Fruit fly (Drosophila melanogaster): Measurements from ENCODE around the gene CG4438.

DNA sequence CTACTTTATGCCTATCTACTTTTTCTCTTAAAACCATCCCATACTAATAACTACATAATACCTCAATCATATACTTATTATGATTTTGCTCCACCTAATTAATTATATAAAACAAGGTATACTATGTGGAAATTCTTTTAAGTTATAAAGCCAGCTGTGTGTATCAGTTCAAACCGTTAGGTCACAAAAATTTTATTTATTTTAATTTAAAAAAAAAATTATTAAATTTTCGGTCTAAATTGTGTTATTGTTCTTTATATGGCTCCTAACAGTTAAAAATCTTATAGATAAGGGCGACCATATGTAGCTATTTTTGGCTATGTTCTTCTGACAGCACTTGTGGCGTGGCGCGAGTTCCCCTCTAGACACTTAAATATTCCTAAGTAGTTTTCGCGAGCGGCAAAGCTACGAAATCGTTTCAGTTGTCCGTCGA lies 10.5 kb downstream of the CG4438 start, which contains the start of gene Aldh:
- TF ChIP-seq Sin3A (optimal IDR thresholded peaks at IDR 0.05): no peak
- TF ChIP-seq h (optimal IDR thresholded peaks at IDR 0.05): no peak
- TF ChIP-seq psq (optimal IDR thresholded peaks at IDR 0.05): no peak
